Worm (Caenorhabditis elegans): ENCODE results near the gene F09E10.5.

F09E10.5 gene

DNA sequence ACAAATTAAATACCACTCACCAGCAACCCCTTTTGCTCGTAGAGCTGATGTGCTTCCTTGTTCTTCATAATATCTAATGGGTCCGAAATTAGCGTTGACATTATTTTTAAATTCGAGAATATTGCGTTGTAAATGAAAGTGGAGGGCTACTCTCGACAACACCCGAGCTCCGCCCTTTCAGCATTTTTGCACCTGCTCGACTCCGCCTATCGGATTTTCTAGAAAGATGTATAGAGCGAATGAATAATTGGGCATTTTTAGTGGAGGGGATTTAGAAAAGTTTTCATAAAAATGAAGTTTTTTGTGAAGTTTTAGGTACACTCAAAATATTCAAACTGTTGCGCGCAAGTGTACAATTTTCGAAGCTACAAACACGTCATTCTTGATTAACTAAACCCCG is at the start of gene F09E10.5:
F09E10.5 (minus strand) TSS at position 101 of the 400 bp plus-strand sequence.
- no peak for TF ChIP-seq unc-62 (GFP tag; optimal IDR thresholded peaks at IDR 0.05)

DNA sequence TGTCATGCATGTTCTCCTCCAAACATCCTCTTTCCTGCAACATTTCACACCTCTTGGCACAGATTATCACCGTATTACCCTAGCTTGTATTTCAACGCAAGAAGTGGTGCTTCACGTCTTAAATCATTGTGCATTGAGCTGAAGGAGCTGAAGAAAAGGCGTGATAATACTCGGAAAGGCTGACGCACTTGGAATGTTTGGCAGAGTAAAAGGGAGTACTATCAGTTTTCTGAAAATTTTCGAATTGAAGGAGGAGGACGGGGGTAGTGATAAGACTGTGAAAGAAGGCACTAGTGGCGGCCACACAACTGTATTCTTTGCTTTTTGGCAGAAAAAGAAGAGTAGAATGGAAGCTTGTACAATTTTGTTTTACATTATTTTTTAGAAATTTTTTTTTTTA is 49.3 kb upstream of the F09E10.5 start:
- TF ChIP-seq unc-62 (GFP tag; optimal IDR thresholded peaks at IDR 0.05) = no peak

DNA sequence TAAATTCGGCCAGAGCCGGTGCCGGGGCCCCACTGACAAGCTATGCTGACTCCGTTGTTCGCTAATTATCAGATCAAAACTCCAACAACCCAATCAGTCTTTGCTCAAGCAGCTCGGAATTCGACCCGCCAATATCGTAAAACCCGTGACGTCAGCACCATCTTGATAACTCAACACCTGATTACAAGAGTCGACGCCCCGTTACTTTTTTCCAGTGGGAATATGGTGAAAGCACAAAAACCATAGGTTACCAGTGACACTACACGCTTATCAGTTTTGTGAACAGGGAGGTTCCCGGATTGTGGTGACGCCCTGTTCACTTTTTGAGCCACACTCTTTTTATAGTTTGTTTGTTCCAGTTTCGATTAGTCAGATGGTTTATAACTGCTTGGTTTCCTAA is 46.9 kb upstream of the F09E10.5 start:
- no peak for TF ChIP-seq unc-62 (GFP tag; optimal IDR thresholded peaks at IDR 0.05)

DNA sequence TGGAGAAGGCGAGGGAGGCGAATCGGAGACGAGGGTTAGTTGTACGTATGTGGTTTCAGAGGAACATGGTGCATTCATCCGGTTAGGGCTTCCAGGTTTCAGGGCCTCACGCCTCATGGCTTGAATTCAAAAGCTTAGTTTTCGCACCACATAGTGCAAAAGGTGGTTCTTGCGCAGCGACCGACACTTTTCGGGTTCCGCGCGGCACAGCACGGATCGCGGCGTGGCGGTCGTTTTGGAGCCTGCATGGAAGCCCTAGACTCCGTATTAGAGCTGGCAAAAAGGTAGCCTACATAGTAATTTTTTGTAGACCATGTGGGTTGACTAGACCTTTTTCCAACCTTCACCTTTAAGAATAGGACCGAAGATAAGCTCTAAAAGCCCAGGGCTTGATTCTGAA is 44.7 kb upstream of the F09E10.5 start:
- no peak for TF ChIP-seq unc-62 (GFP tag; optimal IDR thresholded peaks at IDR 0.05)

DNA sequence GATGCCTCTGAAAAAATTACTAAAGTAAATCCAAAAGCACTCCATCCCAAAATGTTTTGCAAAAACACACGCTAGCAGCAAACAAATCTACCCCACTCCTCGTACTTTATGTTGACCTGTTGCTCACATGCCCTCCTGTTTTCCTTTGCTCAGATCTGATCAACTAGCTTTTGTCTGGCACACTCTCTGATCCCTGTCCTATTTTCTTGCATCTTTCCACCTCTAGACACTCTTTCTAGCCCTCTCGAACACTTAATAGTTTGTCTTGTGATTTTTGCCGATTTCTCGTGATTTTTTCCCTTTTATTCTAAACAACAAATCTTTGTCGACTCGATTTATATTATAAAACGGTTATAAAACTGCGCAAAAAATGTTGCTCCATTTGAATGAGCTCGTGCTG is 42.0 kb upstream of the F09E10.5 start, which contains the start of gene K06A9.2:
K06A9.2 (plus strand) TSS at position 229 of the 400 bp plus-strand sequence.
- no peak for TF ChIP-seq unc-62 (GFP tag; optimal IDR thresholded peaks at IDR 0.05)

DNA sequence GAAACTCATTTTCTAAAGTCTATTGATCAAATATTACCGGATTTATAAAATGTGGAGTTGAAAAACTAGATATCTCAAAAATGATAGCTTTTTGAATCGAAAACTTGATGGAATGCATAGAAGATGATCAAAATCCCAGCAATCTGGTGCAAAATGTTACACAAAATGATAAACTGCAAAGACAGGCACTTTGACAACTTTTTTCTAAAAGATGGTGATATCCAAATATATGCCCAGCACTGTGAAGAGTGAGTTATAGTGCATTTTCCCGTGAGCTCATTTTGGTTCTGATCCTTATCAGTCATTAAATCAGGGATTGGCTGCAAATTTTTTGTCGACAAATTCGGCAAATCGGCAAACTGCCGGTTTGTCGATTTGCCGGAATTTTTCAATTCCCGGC is 41.1 kb upstream of the F09E10.5 start, which contains the start of gene K06A9.3:
K06A9.3 (minus strand) TSS at position 101 of the 400 bp plus-strand sequence.
- no peak for TF ChIP-seq unc-62 (GFP tag; optimal IDR thresholded peaks at IDR 0.05)

DNA sequence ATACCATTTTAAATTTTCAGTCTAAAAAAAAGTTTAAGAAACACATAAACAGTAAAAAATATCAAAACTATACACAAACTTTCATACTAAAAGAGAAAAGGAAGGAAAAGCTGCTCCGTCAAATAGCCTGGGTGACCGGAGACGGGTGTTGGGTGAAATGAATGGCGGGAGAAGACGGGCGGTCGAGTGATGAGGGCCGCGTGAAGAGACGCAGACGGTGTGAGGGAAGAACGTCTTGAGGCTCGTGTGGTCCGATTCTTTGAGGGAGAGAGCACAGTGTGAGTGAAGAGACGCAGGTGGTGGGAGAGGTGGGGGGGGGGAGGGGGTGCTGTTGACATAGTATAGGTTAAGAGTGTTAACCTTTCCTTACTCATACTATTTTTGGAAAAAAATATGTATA is 34.9 kb upstream of the F09E10.5 start:
- no peak for TF ChIP-seq unc-62 (GFP tag; optimal IDR thresholded peaks at IDR 0.05)

- no peak for TF ChIP-seq unc-62 (GFP tag; optimal IDR thresholded peaks at IDR 0.05)
Measured at ce11 chrX:1528107-1528506, 34.0 kb upstream of the F09E10.5 start.

ce11 chrX:1527338-1527737 is 33.2 kb upstream of the F09E10.5 start:
- TF ChIP-seq unc-62 (GFP tag; optimal IDR thresholded peaks at IDR 0.05) = no peak

DNA sequence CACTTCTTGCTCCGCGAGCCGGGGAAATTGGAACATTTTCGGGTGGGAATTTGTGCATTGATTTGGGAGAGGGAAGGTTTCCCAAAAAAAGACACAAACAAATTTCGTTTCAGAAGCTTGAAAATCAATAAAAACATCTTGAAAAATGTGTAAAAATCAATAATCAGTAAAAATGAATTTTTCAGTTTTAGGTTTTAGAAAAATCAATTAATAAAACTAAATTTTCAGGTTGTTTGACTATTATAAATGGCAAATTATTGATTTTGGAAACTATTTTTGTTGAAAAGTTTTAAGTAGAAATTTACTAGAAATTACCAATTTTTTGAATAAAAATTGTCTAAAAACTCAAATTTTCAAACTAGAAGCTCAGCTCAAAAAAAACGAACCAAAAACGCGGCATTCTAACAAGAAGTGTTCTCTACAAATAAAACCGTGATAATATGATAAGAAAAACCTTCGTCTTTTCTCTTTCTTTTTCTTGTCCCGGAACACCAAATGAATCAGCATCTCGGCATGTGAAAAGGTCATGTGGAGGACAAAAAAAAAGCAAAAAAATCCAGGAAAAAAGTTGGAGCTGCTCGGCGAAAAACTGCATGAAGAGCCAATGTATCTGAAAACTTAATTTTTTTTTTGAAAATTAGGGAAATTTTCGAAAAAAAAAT is 31.5 kb upstream of the F09E10.5 start:
- TF ChIP-seq unc-62 (GFP tag; optimal IDR thresholded peaks at IDR 0.05) = no peak

ce11 chrX:1524559-1524958 is 30.4 kb upstream of the F09E10.5 start:
- no peak for TF ChIP-seq unc-62 (GFP tag; optimal IDR thresholded peaks at IDR 0.05)

ce11 chrX:1523272-1523671 is 29.1 kb upstream of the F09E10.5 start:
- no peak for TF ChIP-seq unc-62 (GFP tag; optimal IDR thresholded peaks at IDR 0.05)

DNA sequence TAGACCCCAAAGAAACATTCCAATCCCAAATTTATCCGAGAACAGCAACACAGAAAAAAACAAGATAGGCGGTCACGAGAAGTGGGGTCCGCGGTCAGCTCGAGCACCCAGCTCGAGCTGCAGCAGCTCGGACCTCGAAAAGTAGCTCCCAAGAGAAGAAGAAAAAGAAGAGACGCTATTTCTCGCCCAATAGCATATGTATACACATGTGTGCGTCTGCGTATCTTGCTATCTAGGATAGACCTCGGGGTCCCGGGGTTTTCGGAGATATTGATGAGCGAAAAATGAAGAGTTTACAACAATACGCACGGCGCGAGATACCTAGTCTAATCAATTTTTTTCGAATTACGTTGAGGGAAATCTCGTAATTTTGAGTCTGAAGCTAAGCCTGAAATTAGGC is 27.9 kb upstream of the F09E10.5 start:
- TF ChIP-seq unc-62 (GFP tag; optimal IDR thresholded peaks at IDR 0.05) = no peak

ce11 chrX:1521387-1521786 is 27.2 kb upstream of the F09E10.5 start, which contains the start of gene toca-1:
TSS of gene toca-1 (minus strand) at chrX:1521487.
- TF ChIP-seq unc-62 (GFP tag; optimal IDR thresholded peaks at IDR 0.05) = no peak

- no peak for TF ChIP-seq unc-62 (GFP tag; optimal IDR thresholded peaks at IDR 0.05)
Measured at ce11 chrX:1517519-1517918, 23.4 kb upstream of the F09E10.5 start.

DNA sequence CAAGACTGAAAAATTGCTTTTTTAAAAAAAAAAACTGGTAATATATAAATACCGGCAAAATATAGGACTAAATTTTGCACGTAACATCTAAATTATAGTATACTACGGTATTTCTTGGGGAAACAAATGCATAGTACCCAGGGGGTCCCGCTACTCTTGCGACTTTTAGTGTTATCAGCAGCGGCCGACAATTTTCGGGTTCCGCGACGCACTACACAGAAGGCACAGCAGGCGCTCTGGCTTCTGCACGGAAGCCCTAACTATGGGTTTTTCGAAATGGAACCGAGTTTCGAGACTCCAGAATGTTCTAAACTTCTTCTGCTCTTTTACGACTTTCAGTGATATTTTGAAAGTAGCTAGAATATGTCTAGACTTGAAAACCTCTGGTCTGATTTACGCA is 22.4 kb upstream of the F09E10.5 start:
- no peak for TF ChIP-seq unc-62 (GFP tag; optimal IDR thresholded peaks at IDR 0.05)

ce11 chrX:1513153-1513552 is 19.0 kb upstream of the F09E10.5 start:
- TF ChIP-seq unc-62 (GFP tag; optimal IDR thresholded peaks at IDR 0.05) = no peak

DNA sequence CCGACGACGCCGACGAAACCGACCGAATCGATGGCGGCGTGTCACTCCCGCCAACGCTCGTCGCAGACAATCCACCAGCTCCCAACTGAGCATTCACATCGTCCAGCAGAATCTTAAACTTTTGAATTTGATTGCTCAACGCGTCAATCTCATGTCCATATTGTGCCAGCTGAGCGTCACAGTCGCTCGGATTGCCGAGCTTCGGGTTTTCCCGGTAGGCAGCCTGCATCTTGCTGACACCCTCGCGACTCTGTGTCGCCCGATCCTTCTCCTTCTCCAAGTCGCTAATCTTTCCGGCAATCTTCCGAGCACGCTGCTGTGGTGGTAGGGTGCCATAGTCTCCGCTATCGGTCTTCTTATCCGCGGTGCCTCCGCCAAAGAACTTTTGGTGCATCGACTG is 18.2 kb upstream of the F09E10.5 start:
- TF ChIP-seq unc-62 (GFP tag; optimal IDR thresholded peaks at IDR 0.05) = no peak
